Worm (Caenorhabditis elegans): ENCODE measurements around the gene F13H10.8.

The F13H10.8 gene

DNA sequence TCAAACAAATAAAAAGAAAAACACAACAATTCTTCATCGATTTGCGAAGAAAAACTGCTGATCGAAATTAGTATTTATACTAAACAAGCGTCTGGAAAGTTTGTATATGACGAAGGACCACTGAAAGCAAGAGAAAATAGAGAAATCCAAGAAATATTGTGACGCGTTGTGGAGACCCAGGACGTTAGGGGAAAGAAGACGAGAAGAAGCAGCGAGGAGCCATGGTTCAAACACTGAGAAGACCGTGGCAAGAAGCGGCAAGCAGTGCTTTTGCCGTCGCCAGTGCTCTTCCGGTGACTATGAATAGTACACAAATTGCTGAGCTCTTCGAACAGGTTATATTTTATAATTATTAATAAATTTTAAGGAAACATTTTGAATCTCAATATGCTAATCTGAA is 18.3 kb downstream of the F13H10.8 start:
- TF ChIP-seq Y48G9A.11 (GFP tag; IDR thresholded peaks at IDR 0.05) (no peak), nhr-102 (tag; optimal IDR thresholded peaks at IDR 0.05) (no peak), sdz-12 (GFP tag; optimal IDR thresholded peaks at IDR 0.05) (no peak), ctbp-1 (GFP tag; IDR thresholded peaks at IDR 0.05) (0 out of 2 replicates have a peak, but pooled peaks have one; percentile 27), hmg-1.1 (GFP tag; IDR thresholded peaks at IDR 0.05) (0 out of 2 replicates have a peak, but pooled peaks have one; percentile 9), dmd-6 (GFP tag; IDR thresholded peaks at IDR 0.05) (no peak), rbr-2 (tag; optimal IDR thresholded peaks at IDR 0.05) (no peak), ceh-32 (tag; optimal IDR thresholded peaks at IDR 0.05; ENCODE audit: poor library complexity) (no peak), mdt-29 (GFP tag; IDR thresholded peaks at IDR 0.05) (no peak), skn-1 (tag; optimal IDR thresholded peaks at IDR 0.05) (no peak), attf-4 (tag; optimal IDR thresholded peaks at IDR 0.05) (no peak), madf-5 (GFP tag; IDR thresholded peaks at IDR 0.05) (no peak), dmd-9 (GFP tag; IDR thresholded peaks at IDR 0.05) (no peak), lin-15B (tag; optimal IDR thresholded peaks at IDR 0.05) (no peak), mes-2 (tag; optimal IDR thresholded peaks at IDR 0.05; ENCODE audit: poor library complexity, severe bottlenecking) (peak; percentile 6), mxl-2 (GFP tag; conservative IDR thresholded peaks at IDR 0.05) (no peak), spr-3 (GFP tag; optimal IDR thresholded peaks at IDR 0.05) (no peak), daf-12 (tag; optimal IDR thresholded peaks at IDR 0.05) (no peak), ces-1 (GFP tag; optimal IDR thresholded peaks at IDR 0.05) (no peak), saeg-2 (GFP tag; IDR thresholded peaks at IDR 0.05) (no peak), aha-1 (tag) (peak; percentile 13), vab-7 (GFP tag; IDR thresholded peaks at IDR 0.05) (no peak), dve-1 (tag; optimal IDR thresholded peaks at IDR 0.05; ENCODE audit: insufficient read depth) (no peak), fkh-10 (GFP tag; optimal IDR thresholded peaks at IDR 0.05) (no peak), nhr-11 (tag; optimal IDR thresholded peaks at IDR 0.05) (no peak), nhr-6 (tag; optimal IDR thresholded peaks at IDR 0.05) (no peak), lim-7 (GFP tag; IDR thresholded peaks at IDR 0.05) (no peak), nhr-41 (GFP tag; IDR thresholded peaks at IDR 0.05) (no peak)

DNA sequence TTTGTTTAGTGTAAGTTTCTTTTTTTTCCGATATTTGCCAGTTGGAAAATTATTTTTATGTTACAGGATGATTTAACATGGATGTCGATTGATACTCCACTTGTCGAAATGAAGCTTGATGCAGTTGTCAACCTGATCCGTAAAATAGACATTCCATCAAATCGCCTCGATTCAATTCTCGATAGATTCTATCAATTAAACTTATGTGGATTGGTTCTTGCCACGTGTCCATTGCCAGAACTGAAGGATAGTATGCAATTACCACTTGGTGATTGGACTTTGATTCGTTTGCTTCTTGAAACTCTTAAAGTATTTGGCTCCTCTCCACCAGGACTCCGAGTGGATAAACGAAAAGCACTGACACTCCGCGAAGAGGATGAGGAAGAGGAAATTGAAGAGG is 24.1 kb downstream of the F13H10.8 start:
- no peak for TF ChIP-seq saeg-2 (GFP tag; IDR thresholded peaks at IDR 0.05)
- peak in 1 of 2 experiments; percentile 96 for TF ChIP-seq unc-62 (GFP tag; optimal IDR thresholded peaks at IDR 0.05 in 1 of 2)
- TF ChIP-seq unc-62 (tag; optimal IDR thresholded peaks at IDR 0.05), result no peak
- TF ChIP-seq ceh-20 (GFP tag; IDR thresholded peaks at IDR 0.05), result no peak
- TF ChIP-seq zfp-2 (tag; optimal IDR thresholded peaks at IDR 0.05), result no peak
- TF ChIP-seq nhr-41 (GFP tag; IDR thresholded peaks at IDR 0.05), result no peak
- TF ChIP-seq R02D3.7 (tag; optimal IDR thresholded peaks at IDR 0.05), result no peak
- no peak for TF ChIP-seq T20F7.1 (GFP tag; optimal IDR thresholded peaks at IDR 0.05)

DNA sequence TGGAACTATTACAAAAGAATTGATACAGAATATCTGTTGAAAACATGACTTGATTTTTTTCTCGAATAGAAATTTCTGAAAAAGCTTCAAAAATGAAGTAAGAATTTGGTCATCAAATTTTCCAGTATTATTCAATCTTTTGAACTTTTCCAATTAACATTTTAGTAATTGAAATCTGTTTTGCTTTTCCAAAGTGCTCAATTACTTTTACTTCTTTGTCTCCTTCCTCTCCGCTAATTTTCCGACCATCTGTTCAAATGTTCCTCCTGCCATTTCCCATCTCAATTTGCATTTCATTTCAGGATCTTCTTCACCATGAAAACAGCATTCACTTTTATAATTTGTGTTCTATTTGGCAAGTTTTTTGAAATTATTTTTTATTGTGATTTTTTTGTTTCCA is 28.6 kb downstream of the F13H10.8 start, which contains the start of gene F36H1.11:
TSS of gene F36H1.11 (plus strand) at position 301 of the 400 bp plus-strand sequence.
- no peak for TF ChIP-seq zip-2 (tag; optimal IDR thresholded peaks at IDR 0.05)
- no peak for TF ChIP-seq nhr-48 (tag; optimal IDR thresholded peaks at IDR 0.05)
- no peak for TF ChIP-seq spr-1 (tag; optimal IDR thresholded peaks at IDR 0.05)
- no peak for TF ChIP-seq ceh-82 (tag; optimal IDR thresholded peaks at IDR 0.05)
- TF ChIP-seq zfp-2 (tag; optimal IDR thresholded peaks at IDR 0.05), result no peak
- no peak for TF ChIP-seq duxl-1 (tag; optimal IDR thresholded peaks at IDR 0.05; ENCODE audit: poor library complexity)
- TF ChIP-seq ztf-7 (tag; optimal IDR thresholded peaks at IDR 0.05), result no peak
- no peak for TF ChIP-seq cey-2 (tag; optimal IDR thresholded peaks at IDR 0.05; ENCODE audit: borderline replicate concordance, insufficient read depth)
- TF ChIP-seq F10B5.3 (tag; optimal IDR thresholded peaks at IDR 0.05), result no peak
- TF ChIP-seq gei-8 (GFP tag; optimal IDR thresholded peaks at IDR 0.05), result no peak

Measured in whole organism, L4 larva.